Worm (Caenorhabditis elegans) whole organism, late embryonic: Measurements from ENCODE around the gene B0554.2.
A peak's percentile ranks its signal among the peaks of the same experiment; 100 is the strongest.

Source experiments
- C08G9.2 ChIP-seq: sonication (generic microtip); optimal IDR thresholded peaks from 2 replicates; lab custom pipeline; 2016; ENCODE audit warnings: mild to moderate bottlenecking, missing genetic modification characterization, moderate library complexity, missing compliant biosample characterization
- T23F11.4 ChIP-seq: fragments of 200-800 bp; sonication (Bioruptor generic); optimal IDR thresholded peaks from 2 replicates; lab custom pipeline; 2018; ENCODE audit warnings: mild to moderate bottlenecking, missing genetic modification characterization, missing compliant biosample characterization
- Y22D7AL.16 ChIP-seq: sonication (generic microtip); optimal IDR thresholded peaks from 2 replicates; lab custom pipeline; 2016; ENCODE audit warnings: missing genetic modification characterization, missing compliant biosample characterization
- ama-1 ChIP-seq: fragments of 150-350 bp; optimal IDR thresholded peaks from 2 replicates; lab custom pipeline; 2014
- ceh-14 ChIP-seq: sonication (generic microtip); optimal IDR thresholded peaks from 2 replicates; lab custom pipeline; 2016; ENCODE audit warnings: missing genotype, missing genetic modification characterization, missing compliant biosample characterization
- ceh-19 ChIP-seq: fragments of 200-800 bp; sonication (Bioruptor generic); optimal IDR thresholded peaks from 2 replicates; lab custom pipeline; 2018; ENCODE audit warnings: mild to moderate bottlenecking, missing genetic modification characterization, missing compliant biosample characterization
- ceh-22 ChIP-seq: sonication (generic microtip); optimal IDR thresholded peaks from 2 replicates; lab custom pipeline; 2017; ENCODE audit warnings: missing biosample characterization, missing genetic modification characterization
- ceh-30 ChIP-seq: fragments of 150-350 bp; optimal IDR thresholded peaks from 2 replicates; lab custom pipeline; 2014; ENCODE audit warnings: missing biosample characterization, missing genetic modification characterization
- ceh-9 ChIP-seq: sonication (generic microtip); optimal IDR thresholded peaks from 2 replicates; lab custom pipeline; 2016; ENCODE audit warnings: mild to moderate bottlenecking, missing genetic modification characterization, inconsistent platforms, missing compliant biosample characterization
- dmd-4 ChIP-seq: sonication (generic microtip); optimal IDR thresholded peaks from 2 replicates; lab custom pipeline; 2016; ENCODE audit warnings: borderline replicate concordance, missing genetic modification characterization, missing compliant biosample characterization
- elt-2 ChIP-seq: sonication (generic microtip); optimal IDR thresholded peaks from 2 replicates; lab custom pipeline; 2016; ENCODE audit warnings: missing genetic modification reagents, missing genetic modification characterization, missing compliant biosample characterization
- elt-4 ChIP-seq: sonication (generic microtip); optimal IDR thresholded peaks from 2 replicates; lab custom pipeline; 2016; ENCODE audit warnings: missing genetic modification characterization, missing compliant biosample characterization
- fkh-10 ChIP-seq: fragments of 150-350 bp; optimal IDR thresholded peaks from 2 replicates; lab custom pipeline; 2014; ENCODE audit warnings: missing biosample characterization, missing genetic modification reagents, missing genetic modification characterization
- hlh-13 ChIP-seq: fragments of 200-800 bp; sonication (Bioruptor generic); optimal IDR thresholded peaks from 2 replicates; lab custom pipeline; 2018; ENCODE audit warnings: mild to moderate bottlenecking, missing genetic modification characterization, missing compliant biosample characterization
- hlh-15 ChIP-seq: sonication (generic microtip); optimal IDR thresholded peaks from 2 replicates; lab custom pipeline; 2016; ENCODE audit warnings: missing genetic modification characterization, missing compliant biosample characterization
- hlh-30 ChIP-seq: sonication (generic microtip); optimal IDR thresholded peaks from 2 replicates; lab custom pipeline; 2017; ENCODE audit warnings: antibody characterized with exemption, missing genetic modification characterization, missing compliant biosample characterization; ENCODE audit not compliant: insufficient read depth
- hlh-8 ChIP-seq: sonication (generic microtip); optimal IDR thresholded peaks from 2 replicates; lab custom pipeline; 2016; ENCODE audit warnings: missing genotype, missing genetic modification characterization, missing compliant biosample characterization
- lin-11 ChIP-seq: fragments of 200-800 bp; sonication (Bioruptor generic); optimal IDR thresholded peaks from 2 replicates; lab custom pipeline; 2018; ENCODE audit warnings: mild to moderate bottlenecking, missing genetic modification characterization, missing compliant biosample characterization
- nfya-1 ChIP-seq: sonication (generic microtip); optimal IDR thresholded peaks from 2 replicates; lab custom pipeline; 2017; ENCODE audit warnings: missing genetic modification characterization, mild to moderate bottlenecking, missing compliant biosample characterization, antibody characterized with exemption, moderate library complexity
- nhr-11 ChIP-seq: fragments of 150-350 bp; optimal IDR thresholded peaks from 2 replicates; lab custom pipeline; 2014; ENCODE audit warnings: missing biosample characterization, missing genetic modification characterization
- pat-9 ChIP-seq: fragments of 200-800 bp; sonication (Bioruptor generic); optimal IDR thresholded peaks from 2 replicates; lab custom pipeline; 2018; ENCODE audit warnings: mild to moderate bottlenecking, missing genetic modification characterization, moderate library complexity, missing compliant biosample characterization
- pax-1 ChIP-seq: fragments of 150-350 bp; optimal IDR thresholded peaks from 2 replicates; lab custom pipeline; 2014; ENCODE audit warnings: missing biosample characterization, missing genetic modification characterization
- pha-4 ChIP-seq: fragments of 150-350 bp; optimal IDR thresholded peaks from 2 replicates; lab custom pipeline; 2018; ENCODE audit warnings: missing biosample characterization, missing genetic modification reagents, missing genetic modification characterization
- rnt-1 ChIP-seq: sonication (generic microtip); optimal IDR thresholded peaks from 2 replicates; lab custom pipeline; 2016; ENCODE audit warnings: missing genetic modification characterization, missing compliant biosample characterization
- sdc-2 ChIP-seq: sonication (generic microtip); optimal IDR thresholded peaks from 2 replicates; lab custom pipeline; 2016; ENCODE audit warnings: missing genotype, missing genetic modification characterization, missing compliant biosample characterization
- sox-2 ChIP-seq: fragments of 200-800 bp; sonication (Bioruptor generic); IDR thresholded peaks from 2 replicates; pipeline ENCODE4 v1.3.6; 2022; ENCODE audit warnings: missing genetic modification reagents, missing genetic modification characterization, missing compliant biosample characterization
- syd-9 ChIP-seq: sonication (generic microtip); optimal IDR thresholded peaks from 2 replicates; lab custom pipeline; 2016; ENCODE audit warnings: mild to moderate bottlenecking, missing genetic modification characterization, moderate library complexity, missing compliant biosample characterization
- tbx-2 ChIP-seq: sonication (generic microtip); optimal IDR thresholded peaks from 2 replicates; lab custom pipeline; 2016; ENCODE audit warnings: missing genetic modification characterization, missing compliant biosample characterization
- unc-3 ChIP-seq, 2 experiments: fragments of 200-800 bp in 1 of 2; sonication (Bioruptor generic) in 1 of 2; sonication (generic microtip) in 1 of 2; conservative IDR thresholded peaks in 1 of 2; optimal IDR thresholded peaks in 1 of 2; 2 replicates each; pipeline versions ENCODE4 v1.3.6 to Lab custom; 2016 to 2022; ENCODE audit warnings: missing compliant biosample characterization in 2 of 2, missing genetic modification characterization in 2 of 2, missing genetic modification reagents in 1 of 2
- unc-42 ChIP-seq: sonication (generic microtip); optimal IDR thresholded peaks from 2 replicates; lab custom pipeline; 2016; ENCODE audit warnings: missing genotype, missing genetic modification characterization, missing compliant biosample characterization
- unc-86 ChIP-seq: sonication (generic microtip); optimal IDR thresholded peaks from 2 replicates; lab custom pipeline; 2016; ENCODE audit warnings: missing genetic modification characterization, missing compliant biosample characterization
- ztf-16 ChIP-seq: sonication (generic microtip); optimal IDR thresholded peaks from 2 replicates; lab custom pipeline; 2017; ENCODE audit warnings: missing genetic modification characterization, missing compliant biosample characterization

The B0554.2 gene

ce11 chrV:474516-474915 is 40.5 kb downstream of the B0554.2 start, which contains the start of gene nhr-99:
Gene nhr-99, plus strand, starts transcription at chrV:474778.
- TF ChIP-seq unc-3 (GFP tag; conservative IDR thresholded peaks at IDR 0.05; lab: Robert Waterston, UW) (no peak), unc-3 (tag; optimal IDR thresholded peaks at IDR 0.05; lab: Kevin White, UChicago) (no peak), pat-9 (tag; lab: Kevin White, UChicago) (no peak), sdc-2 (no peak), unc-42 (tag; lab: Kevin White, UChicago) (no peak), C08G9.2 (tag; lab: Kevin White, UChicago) (no peak), ceh-19 (GFP tag; lab: Kevin White, UChicago) (no peak), nhr-11 (no peak), Y22D7AL.16 (tag; lab: Kevin White, UChicago) (no peak), fkh-10 (GFP tag; lab: Kevin White, UChicago) (no peak), ceh-30 (tag; lab: Kevin White, UChicago) (no peak), syd-9 (tag; lab: Kevin White, UChicago) (no peak), rnt-1 (tag; lab: Kevin White, UChicago) (no peak), hlh-15 (tag; lab: Kevin White, UChicago) (no peak), pax-1 (no peak), ceh-22 (no peak), elt-4 (tag; lab: Kevin White, UChicago) (no peak), unc-86 (no peak), ama-1 (lab: Kevin White, UChicago) (no peak)

DNA sequence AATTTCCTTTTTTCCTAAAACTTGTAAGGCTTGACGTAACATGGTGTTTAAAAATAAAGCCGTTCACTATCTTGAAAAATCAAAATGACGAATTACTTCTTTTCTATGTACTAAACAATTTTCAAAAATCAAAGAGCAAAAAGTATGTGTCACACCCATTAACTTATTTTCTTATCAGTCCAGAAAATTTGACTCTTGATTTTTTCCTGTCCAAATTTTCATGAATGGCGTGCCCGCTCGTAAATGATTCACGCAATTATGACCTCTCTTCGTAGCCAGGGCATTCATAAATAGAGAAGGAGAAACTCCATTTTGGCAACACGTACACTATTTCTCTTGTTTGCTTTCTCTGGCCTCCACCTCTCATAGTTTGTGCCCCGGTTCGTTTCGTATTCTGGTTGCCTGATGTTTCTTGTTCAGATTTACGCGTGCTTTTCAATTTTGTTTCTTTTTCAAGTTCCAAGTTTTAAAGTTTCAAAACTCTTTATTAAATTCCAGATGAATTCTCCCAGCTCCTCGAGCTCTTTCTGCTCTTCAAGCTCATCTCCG is 43.7 kb downstream of the B0554.2 start, which contains the start of gene nhr-55:
Gene nhr-55 (plus strand): TSS at position 499 of the 549 bp plus-strand sequence.
- no peak for TF ChIP-seq ceh-9 (tag; lab: Kevin White, UChicago)

ce11 chrV:479046-479445 is 45.0 kb downstream of the B0554.2 start:
- TF ChIP-seq hlh-15 (tag; lab: Kevin White, UChicago), result no peak
- TF ChIP-seq pha-4, result no peak
- TF ChIP-seq C08G9.2 (tag; lab: Kevin White, UChicago), result no peak
- TF ChIP-seq hlh-30 (tag; lab: Kevin White, UChicago), result no peak
- no peak for TF ChIP-seq lin-11 (tag; lab: Kevin White, UChicago)
- TF ChIP-seq tbx-2, result no peak
- TF ChIP-seq nhr-11, result no peak
- TF ChIP-seq hlh-8 (tag; lab: Kevin White, UChicago), result no peak
- no peak for TF ChIP-seq ceh-14 (tag; lab: Kevin White, UChicago)
- TF ChIP-seq unc-42 (tag; lab: Kevin White, UChicago), result no peak
- TF ChIP-seq Y22D7AL.16 (tag; lab: Kevin White, UChicago), result no peak
- no peak for TF ChIP-seq ztf-16
- TF ChIP-seq sox-2 (GFP tag; lab: Robert Waterston, UW), result no peak
- TF ChIP-seq rnt-1 (tag; lab: Kevin White, UChicago), result no peak
- TF ChIP-seq T23F11.4 (GFP tag; lab: Kevin White, UChicago), result no peak
- TF ChIP-seq elt-2 (tag; lab: Kevin White, UChicago), result no peak
- no peak for TF ChIP-seq hlh-13 (GFP tag; lab: Kevin White, UChicago)

DNA sequence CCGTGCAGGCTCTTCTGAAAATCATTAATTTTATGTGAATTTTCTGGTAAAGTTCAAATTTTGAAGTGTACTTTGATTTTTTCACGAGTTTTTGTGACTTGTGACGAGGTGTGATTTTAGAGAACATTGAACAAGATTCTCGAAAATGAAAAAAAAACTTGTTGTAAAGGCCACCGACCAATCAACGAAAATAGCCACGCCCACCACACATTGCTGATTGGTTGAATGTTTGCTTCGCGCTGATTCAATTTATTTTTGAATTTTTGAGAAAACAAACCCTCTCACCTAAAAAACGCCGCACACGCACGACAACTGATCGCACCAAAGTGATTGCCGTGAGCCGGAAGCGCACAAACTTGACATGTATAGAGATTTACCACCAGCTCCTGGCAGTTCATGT is 48.9 kb downstream of the B0554.2 start:
- TF ChIP-seq unc-86 (no peak), nfya-1 (tag; lab: Kevin White, UChicago) (peak; percentile 34)

- TF ChIP-seq dmd-4 (tag; lab: Kevin White, UChicago) (no peak), elt-2 (tag; lab: Kevin White, UChicago) (peak; percentile 59)
These were observed 49.3 kb downstream of the B0554.2 start, which contains the start of gene nhr-130 for ce11 chrV:483289-483795. Gene nhr-130, minus strand, starts transcription at chrV:483339.
